Fruit fly (Drosophila melanogaster) whole organism, prepupa: ENCODE measurements around the gene CG43120.

Source experiments
- CG10669 ChIP-seq: fragments of 200-800 bp; sonication (Bioruptor generic); optimal IDR thresholded peaks from 3 replicates; lab custom pipeline; 2018; ENCODE audit warnings: missing biosample characterization, mild to moderate bottlenecking, missing genetic modification characterization, moderate library complexity
- CG6276 ChIP-seq: fragments of 200-800 bp; sonication (Bioruptor generic); optimal IDR thresholded peaks from 2 replicates; lab custom pipeline; 2017; ENCODE audit warnings: missing biosample characterization, mild to moderate bottlenecking, missing genetic modification characterization
- CG8319 ChIP-seq: fragments of 200-800 bp; sonication (Bioruptor generic); optimal IDR thresholded peaks from 3 replicates; lab custom pipeline; 2016; ENCODE audit warnings: missing biosample characterization, missing genetic modification characterization
- CG8632 ChIP-seq: fragments of 200-800 bp; sonication (Bioruptor generic); optimal IDR thresholded peaks from 3 replicates; lab custom pipeline; 2016; ENCODE audit warnings: missing biosample characterization, missing genetic modification characterization
- Eip75B ChIP-seq: fragments of 200-800 bp; sonication (Bioruptor generic); optimal IDR thresholded peaks from 3 replicates; lab custom pipeline; 2016; ENCODE audit warnings: missing biosample characterization, missing genetic modification characterization
- Eip78C ChIP-seq: fragments of 200-800 bp; sonication (Bioruptor generic); peaks from one replicate; lab custom pipeline; 2016; ENCODE audit warnings: missing biosample characterization, missing genetic modification characterization
- Hr39 ChIP-seq: fragments of 200-800 bp; sonication (Bioruptor generic); optimal IDR thresholded peaks from 2 replicates; lab custom pipeline; 2016; ENCODE audit warnings: missing biosample characterization, missing genetic modification characterization
- Sox14 ChIP-seq: fragments of 200-800 bp; sonication (Bioruptor generic); optimal IDR thresholded peaks from 3 replicates; lab custom pipeline; 2016; ENCODE audit warnings: missing biosample characterization, missing genetic modification characterization
- achi ChIP-seq: fragments of 200-800 bp; sonication (Bioruptor generic); optimal IDR thresholded peaks from 3 replicates; lab custom pipeline; 2016; ENCODE audit warnings: missing biosample characterization, missing genetic modification characterization
- fkh ChIP-seq: fragments of 200-800 bp; sonication (Bioruptor generic); optimal IDR thresholded peaks from 3 replicates; lab custom pipeline; 2017; ENCODE audit warnings: missing biosample characterization, mild to moderate bottlenecking, missing genetic modification characterization, moderate library complexity
- vri ChIP-seq: fragments of 200-800 bp; sonication (Bioruptor generic); optimal IDR thresholded peaks from 3 replicates; lab custom pipeline; 2016; ENCODE audit warnings: missing biosample characterization, mild to moderate bottlenecking, missing genetic modification characterization

dm6 chr3L:14338886-14339285, 42.8 kb upstream of the CG43120 start:
- peak; percentile 83 for TF ChIP-seq CG8319 (GFP tag; lab: Kevin White, UChicago)
- TF ChIP-seq achi (GFP tag; lab: Kevin White, UChicago), result peak; percentile 92
- TF ChIP-seq CG8632 (GFP tag; lab: Kevin White, UChicago), result peak; percentile 82
- TF ChIP-seq CG6276 (GFP tag; lab: Kevin White, UChicago), result peak; percentile 82
- TF ChIP-seq CG10669 (GFP tag; lab: Kevin White, UChicago), result peak; percentile 89
- peak; percentile 6 for TF ChIP-seq fkh
- TF ChIP-seq vri (GFP tag; lab: Kevin White, UChicago), result peak; percentile 74
- TF ChIP-seq Sox14 (GFP tag; lab: Kevin White, UChicago), result peak; percentile 91
- peak; percentile 82 for TF ChIP-seq Hr39 (GFP tag; lab: Kevin White, UChicago)
- peak; percentile 91 for TF ChIP-seq Eip75B (GFP tag; lab: Kevin White, UChicago)
- TF ChIP-seq Eip78C (GFP tag; lab: Kevin White, UChicago), result peak; percentile 98
